Worm (Caenorhabditis elegans) whole organism, late embryonic: ENCODE data around the gene ptr-14.

ENCODE experiments used
- C08G9.2 ChIP-seq: sonication (generic microtip); optimal IDR thresholded peaks from 2 replicates; lab custom pipeline; 2016; ENCODE audit warnings: mild to moderate bottlenecking, missing genetic modification characterization, moderate library complexity, missing compliant biosample characterization
- C38D4.7 ChIP-seq: fragments of 200-800 bp; sonication (Bioruptor generic); optimal IDR thresholded peaks from 2 replicates; lab custom pipeline; 2018; ENCODE audit warnings: mild to moderate bottlenecking, missing genetic modification characterization, moderate library complexity, missing compliant biosample characterization
- K09A11.1 ChIP-seq: sonication (generic microtip); optimal IDR thresholded peaks from 2 replicates; lab custom pipeline; 2017; ENCODE audit warnings: antibody characterized with exemption, mild to moderate bottlenecking, missing genetic modification characterization, missing compliant biosample characterization; ENCODE audit not compliant: insufficient read depth
- ceh-18 ChIP-seq: sonication (generic microtip); optimal IDR thresholded peaks from 2 replicates; lab custom pipeline; 2016; ENCODE audit warnings: missing genetic modification characterization, missing compliant biosample characterization
- ceh-2 ChIP-seq: sonication (generic microtip); optimal IDR thresholded peaks from 2 replicates; lab custom pipeline; 2016; ENCODE audit warnings: missing genotype, missing genetic modification characterization, missing compliant biosample characterization
- ceh-30 ChIP-seq: fragments of 150-350 bp; optimal IDR thresholded peaks from 2 replicates; lab custom pipeline; 2014; ENCODE audit warnings: missing biosample characterization, missing genetic modification characterization
- ceh-31 ChIP-seq: sonication (generic microtip); optimal IDR thresholded peaks from 2 replicates; lab custom pipeline; 2016; ENCODE audit warnings: missing genetic modification characterization, missing compliant biosample characterization
- ceh-45 ChIP-seq: fragments of 200-800 bp; sonication (Bioruptor generic); IDR thresholded peaks from 2 replicates; pipeline ENCODE4 v1.3.6; 2022; ENCODE audit warnings: missing genetic modification reagents, missing genetic modification characterization, missing compliant biosample characterization
- ceh-9 ChIP-seq: sonication (generic microtip); optimal IDR thresholded peaks from 2 replicates; lab custom pipeline; 2016; ENCODE audit warnings: mild to moderate bottlenecking, missing genetic modification characterization, inconsistent platforms, missing compliant biosample characterization
- che-1 ChIP-seq: sonication (generic microtip); optimal IDR thresholded peaks from 2 replicates; lab custom pipeline; 2016; ENCODE audit warnings: mild to moderate bottlenecking, missing genetic modification characterization, missing compliant biosample characterization
- dmd-4 ChIP-seq: sonication (generic microtip); optimal IDR thresholded peaks from 2 replicates; lab custom pipeline; 2016; ENCODE audit warnings: borderline replicate concordance, missing genetic modification characterization, missing compliant biosample characterization
- dve-1 ChIP-seq: sonication (generic microtip); optimal IDR thresholded peaks from 2 replicates; lab custom pipeline; 2017; ENCODE audit warnings: antibody characterized with exemption, mild to moderate bottlenecking, missing genetic modification characterization, missing compliant biosample characterization
- fax-1 ChIP-seq: sonication (generic microtip); optimal IDR thresholded peaks from 2 replicates; lab custom pipeline; 2016; ENCODE audit warnings: missing genotype, missing genetic modification characterization, missing compliant biosample characterization
- gmeb-2 ChIP-seq: sonication (generic microtip); optimal IDR thresholded peaks from 2 replicates; lab custom pipeline; 2016; ENCODE audit warnings: missing genetic modification characterization, inconsistent platforms, missing compliant biosample characterization
- lim-6 ChIP-seq: sonication (generic microtip); optimal IDR thresholded peaks from 2 replicates; lab custom pipeline; 2016; ENCODE audit warnings: missing genetic modification characterization, missing compliant biosample characterization
- mec-3 ChIP-seq: sonication (generic microtip); optimal IDR thresholded peaks from 2 replicates; lab custom pipeline; 2016; ENCODE audit warnings: borderline replicate concordance, missing genetic modification characterization, missing compliant biosample characterization
- nfya-1 ChIP-seq: sonication (generic microtip); optimal IDR thresholded peaks from 2 replicates; lab custom pipeline; 2017; ENCODE audit warnings: missing genetic modification characterization, mild to moderate bottlenecking, missing compliant biosample characterization, antibody characterized with exemption, moderate library complexity
- nhr-232 ChIP-seq: sonication (generic microtip); optimal IDR thresholded peaks from 2 replicates; lab custom pipeline; 2016; ENCODE audit warnings: missing genetic modification characterization, missing compliant biosample characterization
- npax-4 ChIP-seq: sonication (generic microtip); optimal IDR thresholded peaks from 2 replicates; lab custom pipeline; 2016; ENCODE audit warnings: missing genetic modification characterization, missing compliant biosample characterization
- odd-2 ChIP-seq: sonication (generic microtip); optimal IDR thresholded peaks from 2 replicates; lab custom pipeline; 2017; ENCODE audit warnings: antibody characterized with exemption, mild to moderate bottlenecking, missing genetic modification characterization, missing compliant biosample characterization
- pat-9 ChIP-seq: fragments of 200-800 bp; sonication (Bioruptor generic); optimal IDR thresholded peaks from 2 replicates; lab custom pipeline; 2018; ENCODE audit warnings: mild to moderate bottlenecking, missing genetic modification characterization, moderate library complexity, missing compliant biosample characterization
- pha-4 ChIP-seq: fragments of 150-350 bp; optimal IDR thresholded peaks from 2 replicates; lab custom pipeline; 2018; ENCODE audit warnings: missing biosample characterization, missing genetic modification reagents, missing genetic modification characterization
- ref-2 ChIP-seq: sonication (generic microtip); optimal IDR thresholded peaks from 2 replicates; lab custom pipeline; 2016; ENCODE audit warnings: missing genetic modification characterization, missing compliant biosample characterization
- rnt-1 ChIP-seq: sonication (generic microtip); optimal IDR thresholded peaks from 2 replicates; lab custom pipeline; 2016; ENCODE audit warnings: missing genetic modification characterization, missing compliant biosample characterization
- sox-2 ChIP-seq: fragments of 200-800 bp; sonication (Bioruptor generic); IDR thresholded peaks from 2 replicates; pipeline ENCODE4 v1.3.6; 2022; ENCODE audit warnings: missing genetic modification reagents, missing genetic modification characterization, missing compliant biosample characterization
- sox-4 ChIP-seq: sonication (generic microtip); optimal IDR thresholded peaks from 2 replicates; lab custom pipeline; 2017; ENCODE audit warnings: mild to moderate bottlenecking, missing genetic modification characterization, inconsistent platforms, missing compliant biosample characterization
- syd-9 ChIP-seq: sonication (generic microtip); optimal IDR thresholded peaks from 2 replicates; lab custom pipeline; 2016; ENCODE audit warnings: mild to moderate bottlenecking, missing genetic modification characterization, moderate library complexity, missing compliant biosample characterization
- tbx-7 ChIP-seq: sonication (generic microtip); optimal IDR thresholded peaks from 2 replicates; lab custom pipeline; 2016; ENCODE audit warnings: missing genotype, missing genetic modification characterization, missing compliant biosample characterization
- ttx-3 ChIP-seq: sonication (generic microtip); optimal IDR thresholded peaks from 2 replicates; lab custom pipeline; 2016; ENCODE audit warnings: missing genetic modification reagents, missing genetic modification characterization, missing compliant biosample characterization
- unc-42 ChIP-seq: sonication (generic microtip); optimal IDR thresholded peaks from 2 replicates; lab custom pipeline; 2016; ENCODE audit warnings: missing genotype, missing genetic modification characterization, missing compliant biosample characterization
- unc-55 ChIP-seq: sonication (generic microtip); optimal IDR thresholded peaks from 2 replicates; lab custom pipeline; 2017; ENCODE audit warnings: missing biosample characterization, missing genetic modification reagents, missing genetic modification characterization
- zip-5 ChIP-seq: sonication (generic microtip); optimal IDR thresholded peaks from 2 replicates; lab custom pipeline; 2016; ENCODE audit warnings: missing genetic modification characterization, missing compliant biosample characterization
- ztf-16 ChIP-seq: sonication (generic microtip); optimal IDR thresholded peaks from 2 replicates; lab custom pipeline; 2017; ENCODE audit warnings: missing genetic modification characterization, missing compliant biosample characterization

ptr-14 gene

DNA sequence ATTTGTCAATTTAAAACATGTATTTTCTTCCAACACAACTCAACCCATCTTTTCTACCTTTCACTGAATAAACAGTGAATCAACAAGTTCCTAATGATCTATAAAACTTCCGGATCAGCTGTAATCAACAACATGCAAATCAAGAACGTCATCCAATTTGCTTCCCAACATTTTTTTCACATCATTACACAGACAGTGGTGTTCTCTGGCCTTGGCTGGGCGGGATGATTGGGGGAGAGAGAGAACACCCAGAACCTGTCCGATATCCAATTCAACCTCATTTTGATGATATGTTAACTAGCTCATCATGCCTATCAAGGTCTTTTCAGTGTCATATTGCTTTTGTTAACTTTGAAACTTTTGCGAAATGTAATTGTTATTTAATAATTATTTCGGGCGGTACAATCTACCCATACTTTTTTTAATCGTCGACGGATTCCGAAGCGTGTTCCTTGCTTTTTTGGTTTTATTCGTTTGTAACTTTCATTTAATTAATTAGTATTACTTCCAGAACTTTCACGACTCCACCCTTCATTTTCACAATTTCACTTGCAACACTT is at the start of gene ptr-14:
TSS of gene ptr-14 (plus strand) at position 510 of the 560 bp plus-strand sequence.
- TF ChIP-seq ceh-2 (no peak), C08G9.2 (tag; lab: Kevin White, UChicago) (no peak), nhr-232 (tag; lab: Kevin White, UChicago) (no peak), syd-9 (tag; lab: Kevin White, UChicago) (no peak), sox-4 (tag; lab: Kevin White, UChicago) (no peak), pat-9 (tag; lab: Kevin White, UChicago) (no peak), lim-6 (tag; lab: Kevin White, UChicago) (no peak), ttx-3 (tag; lab: Kevin White, UChicago) (no peak)
- TF ChIP-seq, all 69 proteins: peak for 0

DNA sequence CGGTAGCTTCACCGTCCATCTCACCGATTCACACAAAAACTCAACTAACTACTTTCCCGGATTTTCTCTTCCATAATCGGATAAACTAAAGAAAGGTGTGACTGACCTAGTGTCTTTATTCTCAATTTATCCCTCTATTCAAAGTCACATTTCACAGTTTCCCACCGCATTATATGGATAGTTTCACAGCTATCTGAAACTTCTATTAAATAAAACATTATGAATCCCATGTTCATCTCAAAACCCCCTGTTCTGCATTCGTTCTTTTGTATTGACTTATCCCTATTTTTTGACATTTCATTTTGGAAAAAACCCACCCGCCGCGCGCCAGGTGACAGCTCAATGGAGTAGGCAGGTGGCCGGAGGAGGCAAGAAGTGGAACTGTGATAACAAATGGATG is 47.4 kb upstream of the ptr-14 start:
- TF ChIP-seq ceh-45 (no peak), C38D4.7 (GFP tag; lab: Kevin White, UChicago) (no peak), nfya-1 (tag; lab: Kevin White, UChicago) (no peak), ref-2 (tag; lab: Kevin White, UChicago) (no peak), ceh-30 (no peak), npax-4 (tag; lab: Kevin White, UChicago) (no peak), gmeb-2 (no peak), rnt-1 (tag; lab: Kevin White, UChicago) (no peak), ceh-31 (tag; lab: Kevin White, UChicago) (no peak), odd-2 (no peak), che-1 (tag; lab: Kevin White, UChicago) (no peak), dmd-4 (no peak), pha-4 (tag; lab: Kevin White, UChicago) (no peak), mec-3 (tag; lab: Kevin White, UChicago) (no peak), tbx-7 (tag; lab: Kevin White, UChicago) (no peak), zip-5 (tag; lab: Kevin White, UChicago) (no peak), ztf-16 (no peak)

DNA sequence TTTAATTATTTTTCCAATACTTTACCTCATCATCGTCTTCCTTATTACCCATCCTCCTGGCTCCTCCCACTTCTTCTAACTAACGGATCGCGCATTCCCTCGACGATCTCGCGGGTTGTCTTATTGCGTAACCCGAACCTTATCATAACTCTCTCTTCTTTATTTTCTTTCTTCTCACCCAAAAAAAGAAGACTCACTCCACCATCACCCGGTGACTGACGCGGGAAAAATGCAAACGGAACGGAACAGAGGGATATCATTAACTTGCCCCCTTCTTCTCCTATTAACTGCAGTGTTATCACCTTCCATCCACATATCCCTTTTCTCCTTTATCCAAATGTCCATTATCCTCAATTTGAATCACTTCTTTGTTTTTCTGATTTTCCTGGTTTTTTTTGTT is 45.2 kb upstream of the ptr-14 start:
- no peak for TF ChIP-seq npax-4 (tag; lab: Kevin White, UChicago)
- TF ChIP-seq ref-2 (tag; lab: Kevin White, UChicago), result peak; percentile 31

DNA sequence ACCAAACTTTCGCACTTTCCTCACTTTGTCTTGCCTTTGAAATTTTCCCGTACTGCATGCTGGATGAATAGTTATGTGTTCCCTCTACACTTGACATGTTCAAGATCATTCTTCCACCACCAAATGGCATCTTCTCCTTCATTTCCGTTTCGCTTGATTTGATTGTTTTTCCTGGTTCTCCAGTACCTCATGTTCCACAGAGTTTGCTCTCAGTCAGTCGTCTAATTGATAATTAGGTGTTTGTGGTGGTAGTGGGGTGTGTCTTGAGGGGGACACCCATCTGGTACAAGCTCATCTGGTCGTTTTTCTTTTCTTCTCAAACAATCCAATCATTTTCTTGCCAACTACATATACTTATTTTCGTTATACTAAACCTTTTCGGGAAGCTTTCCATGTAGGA is 44.2 kb upstream of the ptr-14 start:
- no peak for TF ChIP-seq C08G9.2 (tag; lab: Kevin White, UChicago)
- no peak for TF ChIP-seq pha-4 (tag; lab: Kevin White, UChicago)
- no peak for TF ChIP-seq unc-55 (GFP tag; lab: Kevin White, UChicago)
- no peak for TF ChIP-seq ceh-9 (tag; lab: Kevin White, UChicago)
- no peak for TF ChIP-seq ceh-18
- TF ChIP-seq syd-9 (tag; lab: Kevin White, UChicago), result no peak
- peak; percentile 69 for TF ChIP-seq unc-42
- no peak for TF ChIP-seq sox-2
- no peak for TF ChIP-seq fax-1 (tag; lab: Kevin White, UChicago)
- TF ChIP-seq, all 69 proteins: peak for 1

DNA sequence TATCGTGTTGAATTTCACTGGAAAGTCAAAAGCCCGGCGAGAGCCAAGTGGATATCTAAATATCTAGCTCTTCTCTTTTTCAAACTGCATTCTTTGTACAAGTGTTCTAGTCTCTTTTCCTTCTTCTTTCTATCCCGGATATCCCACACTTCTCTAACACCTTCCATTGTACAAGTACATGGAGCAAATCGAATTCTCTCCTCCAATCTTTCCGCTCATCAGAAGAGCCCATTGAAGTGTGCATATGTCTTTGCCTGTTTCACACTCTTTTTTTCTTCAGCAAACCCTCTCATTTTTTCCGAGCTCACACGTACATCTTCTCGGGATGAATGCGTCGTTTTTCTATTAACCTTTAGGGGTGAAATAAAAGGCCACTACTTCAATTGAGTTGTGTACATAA is 41.8 kb upstream of the ptr-14 start:
- TF ChIP-seq nhr-232 (tag; lab: Kevin White, UChicago), result no peak
- no peak for TF ChIP-seq K09A11.1 (tag; lab: Kevin White, UChicago)
- peak; percentile 59 for TF ChIP-seq unc-42
- TF ChIP-seq dve-1, result no peak
